Worm (Caenorhabditis elegans) whole organism, young adult: ENCODE data around the gene K03D3.5.

Experiments
- B0019.2 ChIP-seq: fragments of 200-800 bp; sonication (Bioruptor generic); conservative IDR thresholded peaks from 2 replicates; pipeline ENCODE4 v1.3.6; 2022; ENCODE audit warnings: missing genetic modification reagents, missing genetic modification characterization, missing compliant biosample characterization
- F10E7.11 ChIP-seq: sonication (generic microtip); optimal IDR thresholded peaks from 2 replicates; lab custom pipeline; 2017; ENCODE audit warnings: mild to moderate bottlenecking, missing genetic modification characterization, moderate library complexity, missing compliant biosample characterization
- F33H1.4 ChIP-seq: fragments of 200-800 bp; sonication (Bioruptor generic); IDR thresholded peaks from 2 replicates; pipeline ENCODE4 v1.3.6; 2022; ENCODE audit warnings: missing genetic modification reagents, missing genetic modification characterization, missing compliant biosample characterization
- F39B2.1 ChIP-seq: fragments of 200-800 bp; sonication (Bioruptor generic); IDR thresholded peaks from 2 replicates; pipeline ENCODE4 v1.3.6; 2022; ENCODE audit warnings: missing genetic modification reagents, missing genetic modification characterization, missing compliant biosample characterization
- F55B11.4 ChIP-seq: sonication (generic microtip); optimal IDR thresholded peaks from 2 replicates; lab custom pipeline; 2016; ENCODE audit warnings: missing compliant biosample characterization, missing genetic modification characterization, borderline replicate concordance; ENCODE audit not compliant: insufficient read depth
- Y56A3A.18 ChIP-seq: fragments of 200-800 bp; sonication (Bioruptor generic); IDR thresholded peaks from 2 replicates; pipeline ENCODE4 v1.3.6; 2022; ENCODE audit warnings: missing genetic modification reagents, missing genetic modification characterization, missing compliant biosample characterization
- attf-5 ChIP-seq: fragments of 200-800 bp; sonication (Bioruptor generic); optimal IDR thresholded peaks from 2 replicates; lab custom pipeline; 2018; ENCODE audit warnings: mild to moderate bottlenecking, missing genetic modification characterization, missing compliant biosample characterization
- attf-6 ChIP-seq: fragments of 200-800 bp; sonication (Bioruptor generic); IDR thresholded peaks from 2 replicates; pipeline ENCODE4 v1.3.6; 2022; ENCODE audit warnings: missing genetic modification reagents, missing genetic modification characterization, missing compliant biosample characterization
- bed-1 ChIP-seq: fragments of 200-800 bp; sonication (Bioruptor generic); IDR thresholded peaks from 2 replicates; pipeline ENCODE4 v1.3.6; 2022; ENCODE audit warnings: missing genetic modification reagents, missing genetic modification characterization, missing compliant biosample characterization
- cebp-2 ChIP-seq: fragments of 200-800 bp; sonication (Bioruptor generic); IDR thresholded peaks from 2 replicates; pipeline ENCODE4 v1.3.6; 2022; ENCODE audit warnings: missing genetic modification characterization, missing compliant biosample characterization
- ceh-100 ChIP-seq: fragments of 200-800 bp; sonication (Bioruptor generic); IDR thresholded peaks from 2 replicates; pipeline ENCODE4 v1.3.6; 2022; ENCODE audit warnings: missing genetic modification reagents, missing genetic modification characterization, missing compliant biosample characterization
- dox-1 ChIP-seq: fragments of 200-800 bp; sonication (Bioruptor generic); IDR thresholded peaks from 2 replicates; pipeline ENCODE4 v1.3.6; 2022; ENCODE audit warnings: missing genetic modification reagents, missing genetic modification characterization, missing compliant biosample characterization
- egl-44 ChIP-seq: fragments of 200-800 bp; sonication (Bioruptor generic); IDR thresholded peaks from 2 replicates; pipeline ENCODE4 v1.3.6; 2022; ENCODE audit warnings: missing genetic modification reagents, missing genetic modification characterization, missing compliant biosample characterization
- ekl-4 ChIP-seq: fragments of 200-800 bp; sonication (Bioruptor generic); IDR thresholded peaks from 2 replicates; pipeline ENCODE4 v1.3.6; 2022; ENCODE audit warnings: missing genetic modification reagents, missing genetic modification characterization, missing compliant biosample characterization
- fkh-3 ChIP-seq: sonication (generic microtip); optimal IDR thresholded peaks from 2 replicates; lab custom pipeline; 2016; ENCODE audit warnings: mild to moderate bottlenecking, missing genetic modification characterization, missing compliant biosample characterization
- him-1 ChIP-seq: sonication (generic microtip); optimal IDR thresholded peaks from 2 replicates; lab custom pipeline; 2016; ENCODE audit warnings: missing genotype, missing genetic modification reagents, missing genetic modification characterization, missing compliant biosample characterization
- hmg-1.2 ChIP-seq: fragments of 200-800 bp; sonication (Bioruptor generic); IDR thresholded peaks from 2 replicates; pipeline ENCODE4 v1.3.6; 2022; ENCODE audit warnings: missing genetic modification reagents, missing genetic modification characterization, missing compliant biosample characterization
- hsf-1 ChIP-seq: fragments of 200-800 bp; sonication (Bioruptor generic); IDR thresholded peaks from 2 replicates; pipeline ENCODE4 v1.3.6; 2022; ENCODE audit warnings: missing genetic modification reagents, missing genetic modification characterization, missing compliant biosample characterization
- let-526 ChIP-seq: fragments of 200-800 bp; sonication (Bioruptor generic); IDR thresholded peaks from 2 replicates; pipeline ENCODE4 v1.3.6; 2022; ENCODE audit warnings: missing genetic modification reagents, missing genetic modification characterization, missing compliant biosample characterization
- lir-1 ChIP-seq: fragments of 200-800 bp; sonication (Bioruptor generic); conservative IDR thresholded peaks from 2 replicates; pipeline ENCODE4 v1.3.6; 2022; ENCODE audit warnings: missing genetic modification reagents, missing genetic modification characterization, missing compliant biosample characterization
- lsl-1 ChIP-seq: fragments of 200-800 bp; sonication (Bioruptor generic); optimal IDR thresholded peaks from 2 replicates; lab custom pipeline; 2018; ENCODE audit warnings: mild to moderate bottlenecking, missing genetic modification characterization, moderate library complexity, missing compliant biosample characterization
- mcd-1 ChIP-seq: fragments of 200-800 bp; sonication (Bioruptor generic); IDR thresholded peaks from 2 replicates; pipeline ENCODE4 v1.3.6; 2022; ENCODE audit warnings: missing genetic modification reagents, missing genetic modification characterization, missing compliant biosample characterization
- mel-28 ChIP-seq: sonication (generic microtip); optimal IDR thresholded peaks from 2 replicates; lab custom pipeline; 2016; ENCODE audit warnings: borderline replicate concordance, mild to moderate bottlenecking, missing genetic modification characterization, missing compliant biosample characterization
- rpc-1 ChIP-seq, 2 experiments: fragments of 150-350 bp in 1 of 2; sonication (generic microtip) in 1 of 2; optimal IDR thresholded peaks; 2 replicates each; lab custom pipeline; 2014 to 2018; ENCODE audit warnings: missing biosample characterization in 1 of 2, missing genetic modification characterization in 1 of 2, missing genetic modification reagents in 1 of 2, missing genotype in 1 of 2
- snpc-3.4 ChIP-seq: sonication (generic microtip); optimal IDR thresholded peaks from 2 replicates; lab custom pipeline; 2017; ENCODE audit warnings: missing genetic modification characterization, mild to moderate bottlenecking, missing compliant biosample characterization, antibody characterized with exemption, moderate library complexity, missing genotype, missing genetic modification reagents
- snpc-4 ChIP-seq, 5 experiments: fragments of 150-350 bp in 1 of 5; sonication (generic microtip) in 4 of 5; optimal IDR thresholded peaks; 2 replicates each; lab custom pipeline; 2014 to 2018; ENCODE audit warnings: missing genetic modification characterization in 5 of 5, missing biosample characterization in 3 of 5, antibody characterized with exemption in 2 of 5, mild to moderate bottlenecking in 2 of 5, missing compliant biosample characterization in 2 of 5, missing genotype in 2 of 5, moderate library complexity in 2 of 5, missing genetic modification reagents in 1 of 5
- tbp1 ChIP-seq: fragments of 200-800 bp; sonication (Bioruptor generic); optimal IDR thresholded peaks from 2 replicates; lab custom pipeline; 2018; ENCODE audit warnings: mild to moderate bottlenecking, missing genetic modification characterization, missing compliant biosample characterization
- tbx-9 ChIP-seq: sonication (generic microtip); optimal IDR thresholded peaks from 2 replicates; lab custom pipeline; 2016; ENCODE audit warnings: borderline replicate concordance, missing genetic modification characterization, inconsistent platforms, missing compliant biosample characterization
- unc-130 ChIP-seq: sonication (generic microtip); optimal IDR thresholded peaks from 2 replicates; lab custom pipeline; 2016; ENCODE audit warnings: missing genetic modification reagents, missing genetic modification characterization, missing compliant biosample characterization
- xnd-1 ChIP-seq: sonication (generic microtip); optimal IDR thresholded peaks from 2 replicates; lab custom pipeline; 2016; ENCODE audit warnings: missing genotype, missing genetic modification reagents, missing genetic modification characterization, missing compliant biosample characterization
- zim-3 ChIP-seq: sonication (generic microtip); optimal IDR thresholded peaks from 2 replicates; lab custom pipeline; 2017; ENCODE audit warnings: mild to moderate bottlenecking, missing genetic modification characterization, moderate library complexity, missing compliant biosample characterization
- ztf-18 ChIP-seq: sonication (generic microtip); optimal IDR thresholded peaks from 2 replicates; lab custom pipeline; 2016; ENCODE audit warnings: missing genotype, mild to moderate bottlenecking, missing genetic modification characterization, missing compliant biosample characterization
- ztf-22 ChIP-seq: fragments of 200-800 bp; sonication (Bioruptor generic); optimal IDR thresholded peaks from 2 replicates; lab custom pipeline; 2018; ENCODE audit warnings: mild to moderate bottlenecking, missing genetic modification characterization, moderate library complexity, missing compliant biosample characterization
- ztf-28 ChIP-seq: fragments of 200-800 bp; sonication (Bioruptor generic); IDR thresholded peaks from 2 replicates; pipeline ENCODE4 v1.3.6; 2022; ENCODE audit warnings: missing genetic modification reagents, missing genetic modification characterization, missing compliant biosample characterization

K03D3.5 gene

DNA sequence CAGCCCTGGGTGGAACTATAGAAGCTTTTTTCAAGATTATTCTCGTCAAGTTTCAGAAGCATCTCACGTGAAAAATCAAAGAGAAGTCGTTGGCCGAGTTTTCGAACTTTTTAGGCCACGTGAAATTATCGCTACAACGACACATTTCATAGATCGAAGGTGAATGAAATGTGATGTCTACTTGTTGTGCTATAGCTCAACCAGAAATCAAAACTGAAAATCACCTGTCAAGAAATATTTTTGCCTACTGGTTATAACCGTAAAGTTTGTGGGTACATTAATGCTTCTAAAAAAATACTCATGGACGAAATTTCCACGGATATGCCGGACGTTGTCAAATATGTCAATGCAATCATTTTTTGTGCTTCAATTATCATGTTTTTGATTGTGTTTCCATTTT is 14.7 kb upstream of the K03D3.5 start, which contains the start of gene srz-38:
TSS of gene srz-38 (plus strand) at position 301 of the 400 bp plus-strand sequence.
- no peak for TF ChIP-seq B0019.2 (GFP tag; lab: Robert Waterston, UW)
- TF ChIP-seq xnd-1 (tag; lab: Kevin White, UChicago): no peak
- TF ChIP-seq lsl-1: no peak
- TF ChIP-seq ztf-22: no peak
- no peak for TF ChIP-seq Y56A3A.18 (GFP tag; lab: Robert Waterston, UW)
- TF ChIP-seq, all 124 proteins: peak for 0

DNA sequence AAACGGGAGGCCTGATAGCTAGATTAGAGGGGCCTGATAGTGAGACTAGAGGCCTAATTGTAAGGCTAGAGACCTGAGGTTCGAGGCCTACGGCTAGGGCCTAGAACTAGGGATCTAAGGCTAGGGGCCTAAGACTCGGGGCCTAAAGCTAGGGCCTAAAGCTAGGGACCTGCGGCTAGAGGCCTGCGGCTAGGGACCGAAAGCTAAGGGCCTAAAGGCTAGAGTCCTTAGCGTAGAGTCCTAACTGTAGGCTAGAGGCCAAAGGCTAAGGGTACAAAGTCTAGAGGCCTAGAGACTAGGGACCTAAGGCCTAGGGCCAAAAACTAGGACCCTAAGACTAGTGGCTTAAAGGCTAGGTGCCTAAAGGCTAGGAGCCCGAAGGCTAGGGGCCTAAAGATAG is 12.8 kb upstream of the K03D3.5 start:
- TF ChIP-seq lir-1 (GFP tag; lab: Robert Waterston, UW) (no peak), fkh-3 (tag; lab: Kevin White, UChicago) (peak; percentile 27), hsf-1 (GFP tag; lab: Robert Waterston, UW) (0 out of 2 replicates have a peak, but pooled peaks have one; percentile 21), him-1 (tag; lab: Kevin White, UChicago) (no peak), egl-44 (GFP tag; lab: Robert Waterston, UW) (0 out of 2 replicates have a peak, but pooled peaks have one; percentile 54)

DNA sequence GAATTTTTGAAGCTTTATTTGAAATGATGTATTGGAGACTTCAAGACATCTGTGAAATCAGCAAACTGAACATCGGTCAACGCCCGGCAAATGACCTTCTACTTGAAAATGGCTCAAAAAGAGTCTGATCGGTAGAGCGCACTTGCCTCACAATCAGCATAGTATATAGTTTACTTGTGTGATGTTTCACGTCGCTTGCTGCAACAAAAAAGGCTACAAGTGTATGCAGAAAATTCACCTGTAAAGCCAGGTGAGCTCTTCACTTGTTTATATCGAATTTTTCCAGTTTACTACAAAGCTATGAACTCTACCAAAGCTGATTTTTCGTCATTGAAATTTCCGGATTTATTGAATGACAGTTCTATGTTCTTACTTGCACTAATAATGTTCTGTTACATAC is 12.3 kb upstream of the K03D3.5 start, which contains the start of gene srz-71:
TSS of gene srz-71 (plus strand) at position 301 of the 400 bp plus-strand sequence.
- TF ChIP-seq bed-1 (GFP tag; lab: Robert Waterston, UW) (no peak), F10E7.11 (tag; lab: Kevin White, UChicago) (no peak), ztf-18 (tag; lab: Kevin White, UChicago) (no peak), attf-6 (GFP tag; lab: Robert Waterston, UW) (no peak), tbp1 (GFP tag; lab: Kevin White, UChicago) (no peak), rpc-1 (optimal IDR thresholded peaks at IDR 0.05; lab: Kevin White, UChicago) (no peak), rpc-1 (tag; optimal IDR thresholded peaks at IDR 0.05; lab: Kevin White, UChicago) (no peak), ceh-100 (GFP tag; lab: Robert Waterston, UW) (no peak), ztf-22 (no peak), tbx-9 (no peak), mcd-1 (GFP tag; lab: Robert Waterston, UW) (no peak), zim-3 (tag; lab: Kevin White, UChicago) (no peak), let-526 (GFP tag; lab: Robert Waterston, UW) (no peak), attf-5 (GFP tag; lab: Kevin White, UChicago) (no peak), F33H1.4 (GFP tag; lab: Robert Waterston, UW) (no peak), B0019.2 (GFP tag; lab: Robert Waterston, UW) (no peak), F55B11.4 (tag; lab: Kevin White, UChicago) (no peak), cebp-2 (GFP tag; lab: Robert Waterston, UW) (no peak), unc-130 (GFP tag; lab: Kevin White, UChicago) (no peak), snpc-3.4 (tag; lab: Kevin White, UChicago) (no peak), dox-1 (no peak)
- TF ChIP-seq, all 124 proteins: peak for 0

DNA sequence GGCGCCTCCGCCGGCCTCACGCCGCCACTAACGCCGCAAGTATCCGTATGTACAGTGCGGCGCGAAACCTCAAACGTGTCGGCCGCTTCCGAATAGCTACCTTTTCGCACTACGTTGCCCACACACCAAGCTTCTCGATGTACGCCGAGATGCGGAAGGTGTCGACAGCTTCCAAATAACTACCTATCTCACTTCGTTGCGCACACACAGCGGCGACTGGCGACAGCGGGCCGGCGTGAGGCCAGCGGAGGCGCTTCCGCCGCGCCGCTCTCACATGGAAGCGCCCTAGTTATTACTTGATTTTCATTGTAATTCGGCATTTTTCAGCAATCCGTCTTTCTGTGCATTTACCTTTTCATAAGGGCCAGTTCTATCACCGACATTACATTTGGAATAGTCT is 10.2 kb upstream of the K03D3.5 start:
- TF ChIP-seq snpc-4 (GFP tag; optimal IDR thresholded peaks at IDR 0.05; lab: Kevin White, UChicago): no peak
- TF ChIP-seq snpc-4 (tag; optimal IDR thresholded peaks at IDR 0.05; lab: Kevin White, UChicago): peak in 1 of 4 experiments; percentile 70
- TF ChIP-seq attf-6 (GFP tag; lab: Robert Waterston, UW): 0 out of 2 replicates have a peak, but pooled peaks have one; percentile 19
- no peak for TF ChIP-seq F39B2.1
- 0 out of 2 replicates have a peak, but pooled peaks have one; percentile 50 for TF ChIP-seq ztf-28 (GFP tag; lab: Robert Waterston, UW)
- no peak for TF ChIP-seq mel-28 (tag; lab: Kevin White, UChicago)
- TF ChIP-seq ekl-4 (GFP tag; lab: Robert Waterston, UW): no peak
- TF ChIP-seq hmg-1.2 (GFP tag; lab: Robert Waterston, UW): no peak
